Worm (Caenorhabditis elegans) whole organism, midembryonic: ENCODE measurements around the gene Y53C12A.3.

Source experiments
- T22C8.4 ChIP-seq: fragments of 200-800 bp; sonication (Bioruptor generic); IDR thresholded peaks from 2 replicates; pipeline ENCODE4 v1.3.6; 2022; ENCODE audit warnings: missing genetic modification characterization, missing compliant biosample characterization
- cog-1 ChIP-seq: sonication (generic microtip); optimal IDR thresholded peaks from 2 replicates; lab custom pipeline; 2016; ENCODE audit warnings: missing genetic modification characterization, missing compliant biosample characterization
- flt-1 ChIP-seq: fragments of 200-800 bp; sonication (Bioruptor generic); IDR thresholded peaks from 2 replicates; pipeline ENCODE4 v1.3.6; 2022; ENCODE audit warnings: missing genetic modification characterization, missing compliant biosample characterization
- klf-2 ChIP-seq: fragments of 200-800 bp; sonication (Bioruptor generic); conservative IDR thresholded peaks from 2 replicates; pipeline ENCODE4 v1.3.6; 2022; ENCODE audit warnings: missing genetic modification reagents, missing genetic modification characterization, missing compliant biosample characterization
- med-1 ChIP-seq: sonication (generic microtip); optimal IDR thresholded peaks from 2 replicates; lab custom pipeline; 2017; ENCODE audit warnings: missing genetic modification characterization, mild to moderate bottlenecking, missing compliant biosample characterization, antibody characterized with exemption, missing genetic modification reagents; ENCODE audit not compliant: insufficient read depth
- ref-1 ChIP-seq: fragments of 200-800 bp; sonication (Bioruptor generic); conservative IDR thresholded peaks from 2 replicates; pipeline ENCODE4 v1.3.6; 2022; ENCODE audit warnings: missing genetic modification reagents, missing genetic modification characterization, missing compliant biosample characterization
- tab-1 ChIP-seq: fragments of 200-800 bp; sonication (Bioruptor generic); IDR thresholded peaks from 2 replicates; pipeline ENCODE4 v1.3.6; 2022; ENCODE audit warnings: missing genetic modification characterization, missing compliant biosample characterization
- ztf-23 ChIP-seq: fragments of 200-800 bp; sonication (Bioruptor generic); IDR thresholded peaks from 2 replicates; pipeline ENCODE4 v1.3.6; 2022; ENCODE audit warnings: missing genetic modification reagents, missing genetic modification characterization, missing compliant biosample characterization
- ztf-29 ChIP-seq: fragments of 200-800 bp; sonication (Bioruptor generic); IDR thresholded peaks from 2 replicates; pipeline ENCODE4 v1.3.6; 2022; ENCODE audit warnings: missing genetic modification reagents, missing genetic modification characterization, missing compliant biosample characterization

The Y53C12A.3 gene

DNA sequence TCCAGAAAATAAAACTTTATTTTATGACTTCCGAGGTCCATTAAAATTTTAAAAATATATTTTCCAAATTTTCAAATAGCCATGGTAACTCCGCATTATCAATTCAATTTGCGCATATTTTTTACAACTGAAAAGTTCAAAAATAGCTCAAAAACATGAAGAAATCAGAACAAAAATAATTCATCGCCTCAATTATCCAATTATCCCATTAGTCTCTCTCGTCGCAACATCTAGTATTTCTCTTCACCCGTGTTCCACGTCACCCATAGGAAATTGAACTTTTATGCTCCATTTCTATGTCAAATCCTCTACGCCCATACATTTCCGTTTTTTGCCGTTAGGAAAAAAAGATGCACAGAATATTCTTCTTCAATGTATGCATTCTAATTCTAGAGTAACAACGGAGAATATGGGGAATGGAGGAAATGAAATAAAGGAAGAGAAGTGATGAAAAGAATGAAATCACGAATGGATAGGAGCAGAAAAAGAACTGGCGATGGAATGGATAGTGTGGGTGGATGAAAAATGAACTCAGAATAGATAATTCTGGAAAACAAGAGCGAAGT, 15.9 kb downstream of the Y53C12A.3 start:
- TF ChIP-seq ztf-23: no peak
- no peak for TF ChIP-seq T22C8.4
- no peak for TF ChIP-seq ref-1 (GFP tag; lab: Robert Waterston, UW)
- TF ChIP-seq ztf-29 (GFP tag; lab: Robert Waterston, UW): no peak
- TF ChIP-seq med-1 (GFP tag; lab: Kevin White, UChicago): no peak
- TF ChIP-seq klf-2 (GFP tag; lab: Robert Waterston, UW): no peak
- no peak for TF ChIP-seq flt-1
- TF ChIP-seq cog-1 (tag; lab: Kevin White, UChicago): no peak
- no peak for TF ChIP-seq tab-1

DNA sequence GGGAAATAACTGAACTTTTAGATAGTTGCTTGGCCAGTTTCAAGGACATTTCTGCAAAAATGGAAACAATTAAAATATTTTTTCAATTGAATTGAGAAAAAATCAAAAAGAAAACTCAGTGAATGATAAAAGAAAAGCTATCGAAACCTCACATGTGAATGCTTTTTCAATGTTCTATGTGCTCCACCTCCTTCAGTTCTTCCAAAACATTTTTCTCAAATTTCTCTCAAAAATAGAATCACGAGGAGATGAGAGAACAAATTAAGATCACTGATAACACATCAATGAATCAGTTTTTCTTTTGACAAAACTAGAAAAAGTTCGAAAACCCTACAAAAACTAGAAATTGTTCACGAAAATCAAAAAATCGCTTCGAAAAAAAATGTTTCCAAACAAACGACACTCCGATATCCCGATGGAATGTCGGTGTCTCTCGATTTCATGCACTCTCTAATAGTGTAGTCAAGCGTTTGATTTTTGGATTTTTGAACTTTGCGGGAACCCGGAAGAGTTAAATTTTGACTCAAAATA, 19.3 kb downstream of the Y53C12A.3 start, which contains the start of gene ZK1320.9:
Gene ZK1320.9, minus strand, starts transcription at position 51 of the 531 bp plus-strand sequence.
- TF ChIP-seq cog-1 (tag; lab: Kevin White, UChicago) (no peak), med-1 (GFP tag; lab: Kevin White, UChicago) (no peak), tab-1 (no peak)

DNA sequence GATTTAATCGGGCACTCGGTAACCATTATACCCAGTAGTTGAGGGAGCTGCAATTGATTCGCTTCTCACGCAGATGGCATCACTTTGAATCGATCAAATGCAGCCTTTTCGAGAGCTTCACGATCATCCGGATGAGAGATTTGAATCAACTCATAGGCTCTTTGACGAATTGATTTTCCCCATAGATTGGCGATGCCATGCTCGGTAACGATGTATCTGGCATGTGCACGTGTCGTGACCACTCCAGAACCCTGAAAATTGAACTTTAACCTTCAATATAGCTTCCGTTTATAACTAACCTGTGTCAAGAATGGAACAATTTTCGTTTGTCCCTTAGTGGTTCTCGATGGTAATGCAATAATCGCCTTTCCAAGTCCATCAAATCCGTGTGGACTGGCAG, 21.9 kb downstream of the Y53C12A.3 start:
- TF ChIP-seq ztf-29 (GFP tag; lab: Robert Waterston, UW): no peak

DNA sequence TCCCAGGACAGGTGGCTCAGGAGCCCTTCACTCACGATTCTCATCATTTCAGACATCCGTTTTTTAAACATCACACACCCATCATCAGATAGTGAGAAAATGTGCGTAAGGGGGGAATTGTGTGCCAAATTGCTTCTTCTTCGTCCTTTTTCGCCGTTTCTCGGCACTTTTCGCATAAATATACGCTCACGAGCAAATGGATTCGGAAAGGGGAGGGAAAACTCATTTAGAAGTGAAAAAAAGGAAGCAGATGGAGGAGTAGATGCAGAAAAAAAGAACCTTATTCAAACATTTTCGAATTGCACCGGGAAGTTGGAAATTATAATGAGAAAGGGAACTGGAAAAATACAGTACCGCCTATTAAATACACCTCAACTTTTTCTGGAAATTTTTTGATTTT, 24.0 kb downstream of the Y53C12A.3 start:
- TF ChIP-seq klf-2 (GFP tag; lab: Robert Waterston, UW) (no peak), cog-1 (tag; lab: Kevin White, UChicago) (no peak), tab-1 (no peak), flt-1 (no peak), ref-1 (GFP tag; lab: Robert Waterston, UW) (no peak), T22C8.4 (no peak), ztf-23 (no peak), ztf-29 (GFP tag; lab: Robert Waterston, UW) (no peak), med-1 (GFP tag; lab: Kevin White, UChicago) (no peak)

DNA sequence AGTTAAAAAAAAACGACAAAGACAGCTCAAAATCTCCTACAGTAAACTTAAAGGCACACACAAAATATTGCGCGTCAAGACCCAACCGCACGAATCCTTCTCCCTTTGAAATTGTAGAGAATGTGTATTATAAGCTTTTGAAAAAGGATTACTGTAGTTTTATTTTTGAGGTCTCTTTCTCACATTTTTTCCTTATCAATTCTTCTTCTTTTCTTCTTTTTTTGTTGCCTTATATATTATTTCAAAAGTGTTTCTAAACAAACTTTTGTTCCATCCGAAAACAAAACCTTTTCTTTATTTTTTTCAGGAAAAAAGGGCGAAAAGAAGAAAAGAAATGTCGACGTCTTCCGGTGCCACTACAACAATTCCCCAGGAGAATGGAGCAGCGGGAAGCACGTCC, 25.5 kb downstream of the Y53C12A.3 start, which contains the start of gene ZK1320.13:
Gene ZK1320.13, plus strand, starts transcription at position 301 of the 400 bp plus-strand sequence.
- no peak for TF ChIP-seq ref-1 (GFP tag; lab: Robert Waterston, UW)
- no peak for TF ChIP-seq T22C8.4
- no peak for TF ChIP-seq med-1 (GFP tag; lab: Kevin White, UChicago)
- TF ChIP-seq cog-1 (tag; lab: Kevin White, UChicago): no peak
- TF ChIP-seq flt-1: no peak
- TF ChIP-seq tab-1: no peak
- no peak for TF ChIP-seq ztf-23
- no peak for TF ChIP-seq klf-2 (GFP tag; lab: Robert Waterston, UW)
- no peak for TF ChIP-seq ztf-29 (GFP tag; lab: Robert Waterston, UW)

DNA sequence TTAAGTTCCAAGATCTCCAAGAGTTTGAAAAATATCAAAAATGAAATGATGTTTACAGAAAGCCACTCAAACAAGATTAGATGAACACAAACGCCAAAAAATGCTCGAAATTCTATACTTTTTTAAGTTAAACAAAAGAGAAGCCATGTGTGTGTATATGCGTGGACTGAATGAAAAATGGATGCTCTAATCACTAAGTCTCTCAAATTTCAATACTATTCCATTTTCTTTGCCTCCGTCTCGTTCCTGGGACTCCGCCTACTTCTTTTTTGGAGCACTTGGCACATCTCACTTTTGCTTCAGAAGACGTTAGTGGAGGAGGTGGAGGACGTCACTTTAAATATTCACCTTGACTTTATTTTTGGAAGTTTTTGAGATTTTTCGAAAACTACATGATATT, 26.2 kb downstream of the Y53C12A.3 start:
- TF ChIP-seq T22C8.4: no peak
- TF ChIP-seq med-1 (GFP tag; lab: Kevin White, UChicago): no peak
- TF ChIP-seq klf-2 (GFP tag; lab: Robert Waterston, UW): no peak
- no peak for TF ChIP-seq ztf-23
- no peak for TF ChIP-seq ref-1 (GFP tag; lab: Robert Waterston, UW)
- TF ChIP-seq flt-1: no peak
- no peak for TF ChIP-seq cog-1 (tag; lab: Kevin White, UChicago)
- TF ChIP-seq ztf-29 (GFP tag; lab: Robert Waterston, UW): no peak
- TF ChIP-seq tab-1: no peak

DNA sequence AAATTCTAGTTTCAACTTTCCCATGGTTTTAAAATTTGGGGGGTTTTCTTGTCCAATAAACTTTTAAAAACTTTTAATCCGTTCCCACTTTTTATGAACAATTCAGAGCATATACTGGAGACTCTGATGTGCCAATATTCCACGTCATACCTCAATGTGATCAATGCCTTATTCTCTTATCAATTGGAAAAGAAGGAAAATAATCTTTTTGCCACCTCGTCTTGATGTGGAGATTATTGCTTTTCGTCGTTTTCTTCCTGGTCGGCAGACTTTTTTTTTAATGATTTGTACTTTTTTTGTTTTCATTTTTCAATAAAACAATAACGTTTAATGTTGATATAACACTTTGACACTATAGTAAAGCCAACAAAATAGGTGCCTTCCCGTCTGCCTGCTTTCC, 28.6 kb downstream of the Y53C12A.3 start:
- TF ChIP-seq cog-1 (tag; lab: Kevin White, UChicago) (no peak), med-1 (GFP tag; lab: Kevin White, UChicago) (no peak), klf-2 (GFP tag; lab: Robert Waterston, UW) (no peak), T22C8.4 (no peak), ztf-29 (GFP tag; lab: Robert Waterston, UW) (no peak), tab-1 (no peak), ztf-23 (no peak), ref-1 (GFP tag; lab: Robert Waterston, UW) (no peak), flt-1 (no peak)

DNA sequence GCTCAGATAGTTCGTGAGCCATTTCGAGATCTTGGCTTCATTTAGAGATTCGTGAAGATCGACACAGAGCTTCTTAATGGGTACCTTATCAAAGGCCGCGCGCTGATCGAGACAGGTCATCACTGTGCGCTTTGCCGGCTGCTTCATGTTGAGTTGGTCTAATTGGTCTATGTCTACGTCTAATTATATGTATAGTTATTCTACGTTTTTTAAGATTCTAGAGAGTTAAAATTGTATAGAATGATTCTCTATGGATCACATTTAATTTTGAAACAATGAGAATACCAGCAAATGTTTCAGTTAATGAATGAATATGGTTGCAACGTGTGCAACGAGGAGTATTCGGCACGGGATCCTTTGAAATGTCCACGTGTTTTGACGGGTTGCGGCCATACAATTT, 31.4 kb downstream of the Y53C12A.3 start, which contains the start of gene arc-1:
Gene arc-1, plus strand, starts transcription at position 301 of the 400 bp plus-strand sequence.
- TF ChIP-seq klf-2 (GFP tag; lab: Robert Waterston, UW) (no peak), tab-1 (no peak), ztf-23 (no peak), ztf-29 (GFP tag; lab: Robert Waterston, UW) (no peak), med-1 (GFP tag; lab: Kevin White, UChicago) (no peak), flt-1 (no peak), cog-1 (tag; lab: Kevin White, UChicago) (no peak), ref-1 (GFP tag; lab: Robert Waterston, UW) (no peak), T22C8.4 (no peak)

DNA sequence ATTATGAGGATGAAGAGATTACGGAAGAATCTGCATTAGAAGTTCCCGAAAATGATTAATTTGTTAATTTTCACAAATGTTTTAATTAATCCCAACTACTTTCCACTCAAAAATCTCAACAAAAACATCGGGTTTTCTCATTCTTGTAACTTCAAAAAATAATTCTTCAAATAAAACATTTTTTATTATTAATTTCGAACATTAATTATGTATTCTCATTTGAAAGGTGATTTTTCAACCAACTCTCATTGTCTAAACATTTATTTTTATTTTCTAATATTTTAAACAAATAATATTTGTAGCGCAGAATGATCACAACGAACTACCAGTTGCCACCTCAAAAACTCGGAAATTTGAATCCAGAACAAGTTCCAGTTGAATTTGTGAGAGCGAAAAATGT, 34.7 kb downstream of the Y53C12A.3 start, which contains the start of gene ZK1320.7:
Gene ZK1320.7, plus strand, starts transcription at position 301 of the 400 bp plus-strand sequence.
- TF ChIP-seq ztf-29 (GFP tag; lab: Robert Waterston, UW) (no peak), klf-2 (GFP tag; lab: Robert Waterston, UW) (no peak), flt-1 (no peak)

DNA sequence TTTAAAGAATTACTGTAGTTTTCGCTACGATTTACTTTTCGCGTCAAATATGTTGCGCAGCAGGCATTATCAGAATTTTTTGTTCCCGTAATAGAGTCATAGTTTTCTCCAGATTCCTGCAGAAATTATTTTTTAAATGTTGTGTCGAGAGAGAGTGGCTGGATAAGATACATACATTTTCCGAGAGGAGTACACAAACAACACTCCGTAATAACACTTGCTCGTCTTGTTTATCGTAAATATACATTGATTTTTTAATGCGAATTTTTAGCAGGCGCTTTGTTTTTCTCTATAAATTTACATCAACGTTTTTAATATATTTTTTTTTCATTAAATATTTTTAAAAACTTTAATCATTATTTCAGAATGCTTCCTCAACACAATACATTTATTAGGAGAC, 37.1 kb downstream of the Y53C12A.3 start, which contains the start of gene taf-8:
Gene taf-8, plus strand, starts transcription at position 360 of the 400 bp plus-strand sequence.
- 0 out of 2 replicates have a peak, but pooled peaks have one; percentile 23 for TF ChIP-seq T22C8.4
- no peak for TF ChIP-seq klf-2 (GFP tag; lab: Robert Waterston, UW)
